Worm (Caenorhabditis elegans) whole organism, L1 larva: ENCODE results near the gene F54B3.4.
A peak's percentile ranks its signal among the peaks of the same experiment; 100 is the strongest.

Experiments used
- C34B4.2 ChIP-seq: sonication (generic microtip); optimal IDR thresholded peaks from 2 replicates; lab custom pipeline; 2017; ENCODE audit warnings: mild to moderate bottlenecking, missing genetic modification characterization, missing compliant biosample characterization
- aly-2 ChIP-seq: fragments of 150-350 bp; optimal IDR thresholded peaks from 2 replicates; lab custom pipeline; 2014; ENCODE audit warnings: missing biosample characterization, missing genetic modification characterization
- ceh-63 ChIP-seq: fragments of 200-800 bp; sonication (Bioruptor generic); optimal IDR thresholded peaks from 2 replicates; lab custom pipeline; 2018; ENCODE audit warnings: mild to moderate bottlenecking, missing genetic modification characterization, missing compliant biosample characterization
- ceh-88 ChIP-seq: fragments of 200-800 bp; sonication (Bioruptor generic); IDR thresholded peaks from 2 replicates; pipeline ENCODE4 v1.3.6; 2022; ENCODE audit warnings: missing genetic modification characterization, missing compliant biosample characterization
- efl-1 ChIP-seq, 4 experiments: fragments of 150-350 bp; optimal IDR thresholded peaks in 3 of 4; peaks in 1 of 4; 1 replicate in 1 of 4; 2 replicates in 3 of 4; lab custom pipeline; 2014; ENCODE audit warnings: missing biosample characterization in 2 of 4, missing genetic modification characterization in 2 of 4, missing genetic modification reagents in 2 of 4
- elt-2 ChIP-seq: sonication (generic microtip); optimal IDR thresholded peaks from 2 replicates; lab custom pipeline; 2016; ENCODE audit warnings: missing genetic modification characterization, mild to moderate bottlenecking, inconsistent platforms, missing compliant biosample characterization, missing genetic modification reagents
- elt-3 ChIP-seq, 6 experiments: fragments of 150-350 bp in 1 of 6; sonication (generic microtip); optimal IDR thresholded peaks; 2 replicates each; lab custom pipeline; 2017 to 2018; ENCODE audit warnings: missing biosample characterization in 6 of 6, missing genetic modification characterization in 6 of 6, inconsistent platforms in 1 of 6
- ets-5 ChIP-seq: fragments of 200-800 bp; sonication (Bioruptor generic); IDR thresholded peaks from 2 replicates; pipeline ENCODE4 v1.3.6; 2022; ENCODE audit warnings: missing genetic modification characterization, missing compliant biosample characterization
- fkh-10 ChIP-seq: sonication (generic microtip); optimal IDR thresholded peaks from 2 replicates; lab custom pipeline; 2017; ENCODE audit warnings: missing biosample characterization, missing genetic modification reagents, missing genetic modification characterization
- fos-1 ChIP-seq: fragments of 150-350 bp; optimal IDR thresholded peaks from 2 replicates; lab custom pipeline; 2014; ENCODE audit warnings: missing biosample characterization, missing genetic modification characterization
- grh-1 ChIP-seq: fragments of 200-800 bp; sonication (Bioruptor generic); IDR thresholded peaks from 2 replicates; pipeline ENCODE4 v1.3.6; 2022; ENCODE audit warnings: missing genetic modification reagents, missing genetic modification characterization, missing compliant biosample characterization
- hlh-17 ChIP-seq: fragments of 200-800 bp; sonication (Bioruptor generic); optimal IDR thresholded peaks from 2 replicates; lab custom pipeline; 2018; ENCODE audit warnings: missing genetic modification characterization, mild to moderate bottlenecking, missing compliant biosample characterization, moderate library complexity, borderline replicate concordance
- hpl-2 ChIP-seq: fragments of 150-350 bp; optimal IDR thresholded peaks from 2 replicates; lab custom pipeline; 2014; ENCODE audit warnings: missing biosample characterization, missing genetic modification reagents, missing genetic modification characterization
- isw-1 ChIP-seq: fragments of 200-800 bp; sonication (Bioruptor generic); IDR thresholded peaks from 2 replicates; pipeline ENCODE4 v1.3.6; 2022; ENCODE audit warnings: missing genetic modification characterization, missing compliant biosample characterization
- lin-15B ChIP-seq: fragments of 150-350 bp; sonication (generic microtip); optimal IDR thresholded peaks from 3 replicates; lab custom pipeline; 2014; ENCODE audit warnings: missing biosample characterization, missing genetic modification characterization
- lsy-2 ChIP-seq, 2 experiments: fragments of 150-350 bp; optimal IDR thresholded peaks; 2 replicates each; lab custom pipeline; 2014; ENCODE audit warnings: missing biosample characterization in 2 of 2, missing genetic modification characterization in 2 of 2
- nhr-11 ChIP-seq: fragments of 150-350 bp; optimal IDR thresholded peaks from 2 replicates; lab custom pipeline; 2014; ENCODE audit warnings: missing biosample characterization, missing genetic modification characterization
- nhr-76 ChIP-seq: sonication (generic microtip); optimal IDR thresholded peaks from 2 replicates; lab custom pipeline; 2017; ENCODE audit warnings: missing biosample characterization, missing genetic modification characterization
- nhr-84 ChIP-seq: sonication (generic microtip); optimal IDR thresholded peaks from 2 replicates; lab custom pipeline; 2017; ENCODE audit warnings: missing biosample characterization, missing genetic modification characterization
- nhr-85 ChIP-seq: sonication (generic microtip); peaks from one replicate; lab custom pipeline; 2016; ENCODE audit warnings: missing genetic modification characterization, inconsistent platforms, missing compliant biosample characterization
- pag-3 ChIP-seq: sonication (generic microtip); optimal IDR thresholded peaks from 2 replicates; lab custom pipeline; 2017; ENCODE audit warnings: missing genetic modification characterization, mild to moderate bottlenecking, missing compliant biosample characterization, antibody characterized with exemption, borderline replicate concordance; ENCODE audit not compliant: insufficient read depth
- pqm-1 ChIP-seq: sonication (generic microtip); optimal IDR thresholded peaks from 3 replicates; lab custom pipeline; 2017; ENCODE audit warnings: missing biosample characterization, missing genetic modification characterization
- rnt-1 ChIP-seq: sonication (generic microtip); optimal IDR thresholded peaks from 2 replicates; lab custom pipeline; 2016; ENCODE audit warnings: mild to moderate bottlenecking, missing genetic modification characterization, moderate library complexity, missing compliant biosample characterization
- snpc-4 ChIP-seq: fragments of 150-350 bp; optimal IDR thresholded peaks from 2 replicates; lab custom pipeline; 2014; ENCODE audit warnings: missing biosample characterization, missing genetic modification characterization
- sup-37 ChIP-seq: fragments of 200-800 bp; sonication (Bioruptor generic); optimal IDR thresholded peaks from 2 replicates; lab custom pipeline; 2018; ENCODE audit warnings: mild to moderate bottlenecking, missing genetic modification characterization, missing compliant biosample characterization
- swsn-7 ChIP-seq: sonication (generic microtip); optimal IDR thresholded peaks from 2 replicates; lab custom pipeline; 2016; ENCODE audit warnings: missing genetic modification characterization, missing compliant biosample characterization
- tlp-1 ChIP-seq: fragments of 150-350 bp; optimal IDR thresholded peaks from 2 replicates; lab custom pipeline; 2014; ENCODE audit warnings: missing biosample characterization, missing genetic modification characterization
- unc-130 ChIP-seq: fragments of 150-350 bp; optimal IDR thresholded peaks from 2 replicates; lab custom pipeline; 2017; ENCODE audit warnings: missing biosample characterization, missing genetic modification characterization, inconsistent platforms
- unc-30 ChIP-seq: sonication (generic microtip); optimal IDR thresholded peaks from 2 replicates; lab custom pipeline; 2017; ENCODE audit warnings: missing biosample characterization, missing genetic modification characterization
- zip-4 ChIP-seq: fragments of 200-800 bp; sonication (Bioruptor generic); optimal IDR thresholded peaks from 2 replicates; lab custom pipeline; 2018; ENCODE audit warnings: mild to moderate bottlenecking, missing genetic modification characterization, moderate library complexity, missing compliant biosample characterization
- ztf-11 ChIP-seq, 2 experiments: sonication (generic microtip); optimal IDR thresholded peaks; 2 replicates each; lab custom pipeline; 2016 to 2017; ENCODE audit warnings: missing genetic modification characterization in 2 of 2, missing biosample characterization in 1 of 2, missing compliant biosample characterization in 1 of 2

F54B3.4 gene

DNA sequence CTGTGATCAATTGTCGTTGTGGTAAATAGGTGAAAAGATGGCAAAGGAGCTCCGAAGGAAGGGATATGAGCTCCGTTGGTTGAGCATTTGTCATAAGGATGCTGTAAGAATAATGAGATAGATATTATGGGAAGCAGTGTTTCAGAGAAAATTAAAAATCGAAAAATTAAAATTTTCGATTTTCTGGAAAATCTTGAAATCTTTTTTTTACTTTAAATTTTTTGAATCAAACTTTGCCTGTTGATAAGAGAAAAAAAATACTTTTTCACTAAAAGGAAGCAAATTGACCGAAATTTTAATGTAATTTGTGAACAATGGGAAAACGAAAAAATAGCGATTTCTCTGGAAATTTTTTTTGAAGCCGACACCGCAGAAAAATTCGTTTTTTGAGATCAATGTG is 31.4 kb downstream of the F54B3.4 start, which contains the start of gene mec-15:
Gene mec-15, minus strand, starts transcription at position 101 of the 400 bp plus-strand sequence.
- TF ChIP-seq hlh-17 (GFP tag; lab: Kevin White, UChicago), result no peak
- TF ChIP-seq unc-30 (tag; lab: Kevin White, UChicago), result no peak
- no peak for TF ChIP-seq elt-2 (tag; lab: Kevin White, UChicago)
- TF ChIP-seq fkh-10 (GFP tag; lab: Kevin White, UChicago), result no peak
- no peak for TF ChIP-seq isw-1
- no peak for TF ChIP-seq nhr-85 (tag; lab: Kevin White, UChicago)
- no peak for TF ChIP-seq ets-5 (GFP tag; lab: Robert Waterston, UW)
- no peak for TF ChIP-seq zip-4 (GFP tag; lab: Kevin White, UChicago)
- TF ChIP-seq grh-1 (GFP tag; lab: Robert Waterston, UW), result no peak
- no peak for TF ChIP-seq pag-3
- no peak for TF ChIP-seq aly-2 (tag; lab: Kevin White, UChicago)
- no peak for TF ChIP-seq nhr-76 (tag; lab: Kevin White, UChicago)
- no peak for TF ChIP-seq lin-15B (tag; lab: Kevin White, UChicago)
- TF ChIP-seq, all 84 proteins: peak for 0

DNA sequence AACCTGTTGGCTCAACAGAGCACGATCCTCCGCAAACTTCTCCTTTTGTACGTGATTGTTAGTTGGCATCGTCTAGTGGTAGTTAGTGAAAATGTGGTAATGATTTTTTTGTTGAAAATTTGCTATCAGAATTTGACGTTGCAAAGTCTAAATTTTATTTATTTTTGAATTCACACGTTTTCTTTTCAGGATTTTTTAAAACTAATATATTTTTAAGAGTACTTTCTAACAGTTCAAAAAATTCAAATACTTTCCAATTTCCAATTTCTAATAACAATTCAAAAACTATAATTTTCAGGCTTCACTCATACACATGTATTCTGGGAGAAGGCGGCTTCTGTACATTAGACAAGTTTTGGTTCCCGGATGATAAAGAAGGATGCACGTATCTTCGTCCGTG is 36.6 kb downstream of the F54B3.4 start, which contains the start of gene ubxn-5:
Gene ubxn-5, minus strand, starts transcription at position 101 of the 400 bp plus-strand sequence.
- no peak for TF ChIP-seq C34B4.2 (tag; lab: Kevin White, UChicago)
- TF ChIP-seq nhr-11 (tag; lab: Kevin White, UChicago), result no peak

- peak; percentile 57 for TF ChIP-seq elt-2 (tag; lab: Kevin White, UChicago)
- no peak for TF ChIP-seq rnt-1 (tag; lab: Kevin White, UChicago)
Observed at ce11 chrII:10231874-10232273, 39.1 kb downstream of the F54B3.4 start.

DNA sequence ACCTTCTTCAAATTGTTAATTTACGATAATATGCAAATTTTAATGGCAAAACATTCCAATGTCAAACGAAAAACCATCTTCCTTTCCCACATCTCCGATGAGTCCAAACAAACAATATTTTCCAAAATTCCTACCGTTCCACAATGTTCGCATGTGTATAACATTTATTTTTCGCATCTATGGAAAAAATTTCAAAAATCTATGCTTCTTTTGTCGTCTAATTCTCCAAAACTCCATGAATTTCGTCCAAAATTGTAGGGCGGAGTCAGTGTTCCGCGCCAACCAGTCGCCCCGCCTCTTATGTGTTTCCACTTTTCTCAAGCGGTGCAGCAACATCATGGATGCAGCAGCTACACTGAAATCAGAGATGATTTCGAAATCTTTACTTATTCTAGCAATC is 40.0 kb downstream of the F54B3.4 start, which contains the start of gene T01E8.8:
Gene T01E8.8, plus strand, starts transcription at position 301 of the 400 bp plus-strand sequence.
- TF ChIP-seq ceh-63 (no peak), unc-130 (tag; lab: Kevin White, UChicago) (no peak), sup-37 (GFP tag; lab: Kevin White, UChicago) (no peak)

ce11 chrII:10227030-10227429 is 44.0 kb downstream of the F54B3.4 start, which contains the start of gene srh-135:
srh-135 (minus strand) TSS chrII:10227130.
- no peak for TF ChIP-seq ceh-88 (GFP tag; lab: Robert Waterston, UW)
- no peak for TF ChIP-seq efl-1 (optimal IDR thresholded peaks at IDR 0.05; lab: Kevin White, UChicago)
- no peak for TF ChIP-seq efl-1 (GFP tag; optimal IDR thresholded peaks at IDR 0.05 in 1 of 2; lab: Kevin White, UChicago)
- no peak for TF ChIP-seq tlp-1 (tag; lab: Kevin White, UChicago)
- TF ChIP-seq ets-5 (GFP tag; lab: Robert Waterston, UW), result no peak
- no peak for TF ChIP-seq fos-1
- no peak for TF ChIP-seq hpl-2
- no peak for TF ChIP-seq lsy-2 (tag; optimal IDR thresholded peaks at IDR 0.05; lab: Kevin White, UChicago)
- no peak for TF ChIP-seq ztf-11 (tag; optimal IDR thresholded peaks at IDR 0.05; lab: Kevin White, UChicago)
- no peak for TF ChIP-seq snpc-4 (tag; lab: Kevin White, UChicago)
- no peak for TF ChIP-seq elt-2 (tag; lab: Kevin White, UChicago)
- TF ChIP-seq, all 84 proteins: peak for 0

ce11 chrII:10222577-10222976 is 48.4 kb downstream of the F54B3.4 start, which contains the start of gene plc-3:
plc-3 (plus strand) TSS chrII:10222877.
- TF ChIP-seq rnt-1 (tag; lab: Kevin White, UChicago) (no peak), swsn-7 (tag; lab: Kevin White, UChicago) (no peak), pqm-1 (tag; lab: Kevin White, UChicago) (no peak), efl-1 (optimal IDR thresholded peaks at IDR 0.05; lab: Kevin White, UChicago) (no peak), efl-1 (GFP tag; optimal IDR thresholded peaks at IDR 0.05 in 1 of 2; lab: Kevin White, UChicago) (peak in 1 of 2 experiments; percentile 38), nhr-84 (tag; lab: Kevin White, UChicago) (no peak), elt-3 (tag; optimal IDR thresholded peaks at IDR 0.05; lab: Kevin White, UChicago) (no peak), C34B4.2 (tag; lab: Kevin White, UChicago) (no peak)
